Fruit fly (Drosophila melanogaster): ENCODE results near the gene CG11664.

Gene CG11664

DNA sequence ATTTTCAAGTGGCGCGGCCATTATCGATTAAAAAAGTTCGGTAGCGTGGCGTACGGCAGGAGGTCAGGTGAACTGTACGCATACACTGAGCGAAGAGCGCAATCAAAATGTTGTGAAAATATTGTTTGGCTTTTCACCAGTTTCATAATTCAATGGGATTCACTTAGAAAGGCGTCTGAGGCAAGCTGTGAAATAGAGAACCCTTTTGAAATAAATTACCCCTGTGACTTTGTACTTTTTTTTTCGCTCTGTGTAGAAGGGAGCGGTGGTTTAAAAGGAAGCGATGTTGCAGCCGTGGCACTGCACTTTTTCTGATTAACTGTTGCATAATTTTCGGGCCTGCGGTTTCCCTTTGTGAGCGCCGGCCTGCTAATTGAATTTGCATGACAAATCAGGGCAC is 1.8 kb upstream of the CG11664 start:
- TF ChIP-seq CG11902 (GFP tag; optimal IDR thresholded peaks at IDR 0.05) (no peak), CG34406 (GFP tag; optimal IDR thresholded peaks at IDR 0.05) (peak; percentile 8), acj6 (GFP tag; optimal IDR thresholded peaks at IDR 0.05) (peak; percentile 17), eg (GFP tag; IDR thresholded peaks at IDR 0.05) (0 out of 3 replicates have a peak, but pooled peaks have one; percentile 26), Gug (GFP tag; IDR thresholded peaks at IDR 0.05) (0 out of 2 replicates have a peak, but pooled peaks have one; percentile 15), CG6808 (GFP tag; optimal IDR thresholded peaks at IDR 0.05) (peak; percentile 1), lz (GFP tag; optimal IDR thresholded peaks at IDR 0.05) (peak; percentile 21), CG8632 (GFP tag; optimal IDR thresholded peaks at IDR 0.05) (peak; percentile 5), CG3032 (tag; optimal IDR thresholded peaks at IDR 0.05) (peak; percentile 12), Eip75B (GFP tag; optimal IDR thresholded peaks at IDR 0.05) (no peak), dac (GFP tag; optimal IDR thresholded peaks at IDR 0.05) (no peak), topi (GFP tag; optimal IDR thresholded peaks at IDR 0.05) (peak; percentile 14), CG6163 (GFP tag; IDR thresholded peaks at IDR 0.05) (peak; percentile 49; the same call in 2 of the 3 replicates), pdm3 (GFP tag; optimal IDR thresholded peaks at IDR 0.05) (no peak), salr (GFP tag; optimal IDR thresholded peaks at IDR 0.05) (no peak), net (GFP tag; optimal IDR thresholded peaks at IDR 0.05) (peak; percentile 13), CG15336 (GFP tag; IDR thresholded peaks at IDR 0.05) (0 out of 2 replicates have a peak, but pooled peaks have one; percentile 25), Eip78C (GFP tag) (peak; percentile 72), CG32006 (GFP tag; optimal IDR thresholded peaks at IDR 0.05) (peak; percentile 4), CG6854 (GFP tag; optimal IDR thresholded peaks at IDR 0.05) (no peak), cyc (GFP tag; optimal IDR thresholded peaks at IDR 0.05) (peak; percentile 38), Smox (GFP tag; optimal IDR thresholded peaks at IDR 0.05) (peak; percentile 14), fd85E (GFP tag; optimal IDR thresholded peaks at IDR 0.05) (no peak), CG3919 (GFP tag; optimal IDR thresholded peaks at IDR 0.05) (peak; percentile 46), Hr39 (GFP tag; optimal IDR thresholded peaks at IDR 0.05) (peak; percentile 11), CG7368 (GFP tag; optimal IDR thresholded peaks at IDR 0.05) (peak; percentile 10), Lpt (GFP tag; optimal IDR thresholded peaks at IDR 0.05) (no peak), CG6276 (GFP tag; optimal IDR thresholded peaks at IDR 0.05) (no peak), CG31627 (GFP tag; optimal IDR thresholded peaks at IDR 0.05) (peak; percentile 8), Ets96B (tag; optimal IDR thresholded peaks at IDR 0.05) (peak; percentile 0), CG1621 (tag; optimal IDR thresholded peaks at IDR 0.05) (no peak), CG10669 (GFP tag; optimal IDR thresholded peaks at IDR 0.05) (peak; percentile 12), Hr38 (GFP tag; optimal IDR thresholded peaks at IDR 0.05) (no peak)

DNA sequence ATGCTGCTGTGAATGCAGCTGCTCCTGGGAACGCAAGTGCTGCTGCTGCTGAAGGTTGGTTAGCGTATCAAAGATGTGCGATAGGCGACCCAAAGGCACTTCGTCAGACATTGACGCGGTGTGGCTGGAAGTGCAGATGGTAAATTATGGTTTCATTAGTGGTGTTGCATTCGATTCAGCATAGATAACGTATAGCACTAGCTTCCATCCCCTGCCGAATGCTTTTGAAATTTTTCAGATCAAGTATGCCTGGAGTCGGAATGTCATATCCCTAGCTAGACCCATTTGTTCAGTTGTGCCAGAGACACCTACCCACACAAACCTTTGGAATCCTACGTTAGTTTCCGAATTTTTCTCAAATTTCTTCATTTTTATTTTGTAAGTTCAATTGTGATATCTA is 18.6 kb downstream of the CG11664 start, which contains the start of gene CG11663:
CG11663 (plus strand) TSS at position 301 of the 400 bp plus-strand sequence.
- TF ChIP-seq CG11762 (GFP tag; optimal IDR thresholded peaks at IDR 0.05; ENCODE audit: insufficient read depth) (no peak), Sox15 (GFP tag; optimal IDR thresholded peaks at IDR 0.05) (no peak), Met (GFP tag; optimal IDR thresholded peaks at IDR 0.05) (no peak), Hr4 (GFP tag; optimal IDR thresholded peaks at IDR 0.05) (no peak), fkh (GFP tag; optimal IDR thresholded peaks at IDR 0.05) (no peak)

DNA sequence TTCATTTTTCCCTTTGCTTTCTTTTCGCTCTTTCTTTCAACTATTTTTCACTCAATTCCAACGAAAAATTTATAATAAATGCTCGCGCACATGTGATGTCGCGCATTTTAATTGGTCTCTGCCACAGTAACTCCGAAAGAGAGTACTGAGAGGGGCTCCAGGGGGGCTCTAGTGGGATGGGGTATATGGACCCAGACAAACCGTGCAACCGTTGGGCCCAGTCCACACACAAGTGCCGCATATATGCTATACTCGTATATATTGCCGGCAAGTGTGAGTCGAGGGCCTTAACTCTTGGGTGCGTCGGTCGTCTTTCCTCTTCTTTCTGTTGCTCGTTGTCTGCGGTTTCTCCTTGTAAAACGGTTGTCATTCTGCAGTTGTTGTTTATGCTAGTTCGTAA is 22.8 kb downstream of the CG11664 start:
- peak; percentile 37 for TF ChIP-seq net (GFP tag; optimal IDR thresholded peaks at IDR 0.05)
- TF ChIP-seq CG1621 (tag; optimal IDR thresholded peaks at IDR 0.05): peak; percentile 2
- no peak for TF ChIP-seq vri (GFP tag; optimal IDR thresholded peaks at IDR 0.05)
- peak; percentile 11 for TF ChIP-seq dsx (GFP tag; optimal IDR thresholded peaks at IDR 0.05; ENCODE audit: poor library complexity, severe bottlenecking)
- TF ChIP-seq dac (GFP tag; optimal IDR thresholded peaks at IDR 0.05): no peak
- peak; percentile 29 for TF ChIP-seq CG7368 (GFP tag; optimal IDR thresholded peaks at IDR 0.05)
- TF ChIP-seq CG3032 (tag; optimal IDR thresholded peaks at IDR 0.05): peak; percentile 11
- no peak for TF ChIP-seq CG11762 (GFP tag; optimal IDR thresholded peaks at IDR 0.05; ENCODE audit: insufficient read depth)
- no peak for TF ChIP-seq eg (GFP tag; IDR thresholded peaks at IDR 0.05)
- no peak for TF ChIP-seq Ets21C (GFP tag; optimal IDR thresholded peaks at IDR 0.05)
- no peak for TF ChIP-seq acj6 (GFP tag; optimal IDR thresholded peaks at IDR 0.05)
- TF ChIP-seq Eip78C (GFP tag): peak; percentile 55
- TF ChIP-seq CG6276 (GFP tag; optimal IDR thresholded peaks at IDR 0.05): no peak
- peak; percentile 13 for TF ChIP-seq Eip75B (GFP tag; optimal IDR thresholded peaks at IDR 0.05)
- no peak for TF ChIP-seq fd85E (GFP tag; optimal IDR thresholded peaks at IDR 0.05)
- TF ChIP-seq Sox15 (GFP tag; optimal IDR thresholded peaks at IDR 0.05): no peak
- no peak for TF ChIP-seq achi (GFP tag; optimal IDR thresholded peaks at IDR 0.05)
- no peak for TF ChIP-seq CG34406 (GFP tag; optimal IDR thresholded peaks at IDR 0.05)
- no peak for TF ChIP-seq OdsH (GFP tag; optimal IDR thresholded peaks at IDR 0.05)
- TF ChIP-seq Hr39 (GFP tag; optimal IDR thresholded peaks at IDR 0.05): no peak
- TF ChIP-seq pdm3 (GFP tag; optimal IDR thresholded peaks at IDR 0.05): no peak
- peak; percentile 63; the same call in 2 of the 3 replicates for TF ChIP-seq CG6163 (GFP tag; IDR thresholded peaks at IDR 0.05)
- no peak for TF ChIP-seq CG10631 (GFP tag; optimal IDR thresholded peaks at IDR 0.05)
- TF ChIP-seq fkh (GFP tag; optimal IDR thresholded peaks at IDR 0.05): no peak
- peak; percentile 17 for TF ChIP-seq CG10669 (GFP tag; optimal IDR thresholded peaks at IDR 0.05)
- TF ChIP-seq Met (GFP tag; optimal IDR thresholded peaks at IDR 0.05): no peak
- TF ChIP-seq Lpt (GFP tag; optimal IDR thresholded peaks at IDR 0.05): no peak
- TF ChIP-seq Ets96B (tag; optimal IDR thresholded peaks at IDR 0.05): peak; percentile 12
- peak; percentile 18 for TF ChIP-seq CG3919 (GFP tag; optimal IDR thresholded peaks at IDR 0.05)
- TF ChIP-seq ss (GFP tag; optimal IDR thresholded peaks at IDR 0.05): peak; percentile 14 to 25
